Worm (Caenorhabditis elegans): ENCODE measurements around the gene F57C12.6.

DNA sequence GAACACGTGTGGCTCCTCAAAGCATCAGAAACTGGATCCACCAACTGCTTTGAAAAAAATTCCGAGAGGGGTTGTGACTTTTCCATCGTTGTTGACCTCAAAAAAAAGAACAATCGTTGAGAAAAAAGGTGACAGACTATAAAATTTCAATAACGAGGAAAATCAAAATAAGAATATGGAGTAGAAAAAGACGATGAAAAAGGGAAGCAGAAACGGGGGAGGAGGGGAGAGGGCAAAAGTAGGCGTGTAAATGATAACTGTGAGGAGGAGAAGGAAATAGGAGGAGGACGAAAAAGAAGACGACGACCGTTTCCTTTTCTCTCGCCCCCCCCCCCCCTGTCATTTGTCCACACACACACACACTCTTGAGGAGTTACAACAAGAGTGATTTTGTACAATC, 46.9 kb downstream of the F57C12.6 start, which contains the start of gene B0310.2:
- no peak for TF ChIP-seq mep-1 (tag; optimal IDR thresholded peaks at IDR 0.05)
- no peak for TF ChIP-seq elt-3 (tag; optimal IDR thresholded peaks at IDR 0.05)
- TF ChIP-seq nhr-237 (tag; optimal IDR thresholded peaks at IDR 0.05): no peak
- TF ChIP-seq unc-62 (GFP tag; optimal IDR thresholded peaks at IDR 0.05): no peak
- no peak for TF ChIP-seq pha-4 (tag; optimal IDR thresholded peaks at IDR 0.05)
- TF ChIP-seq elt-1 (tag; optimal IDR thresholded peaks at IDR 0.05; ENCODE audit: borderline replicate concordance, insufficient read depth): no peak
- TF ChIP-seq ztf-11 (tag; optimal IDR thresholded peaks at IDR 0.05): no peak
- no peak for TF ChIP-seq sptf-1 (tag; optimal IDR thresholded peaks at IDR 0.05)
- no peak for TF ChIP-seq nhr-76 (tag; optimal IDR thresholded peaks at IDR 0.05)
- no peak for TF ChIP-seq lsy-2 (tag; optimal IDR thresholded peaks at IDR 0.05)
- no peak for TF ChIP-seq mab-5 (tag; optimal IDR thresholded peaks at IDR 0.05)
